Worm (Caenorhabditis elegans) whole organism, L4/young adult: ENCODE measurements around the gene lin-18.
A peak's percentile ranks its signal among the peaks of the same experiment; 100 is the strongest.

Experiments
- W03F9.2 ChIP-seq: fragments of 150-350 bp; optimal IDR thresholded peaks from 2 replicates; lab custom pipeline; 2014; ENCODE audit warnings: missing biosample characterization, missing genetic modification characterization
- dao-5 ChIP-seq: sonication (generic microtip); optimal IDR thresholded peaks from 2 replicates; lab custom pipeline; 2016; ENCODE audit warnings: missing genotype, missing genetic modification characterization, moderate library complexity, missing compliant biosample characterization
- him-1 ChIP-seq: sonication (generic microtip); optimal IDR thresholded peaks from 2 replicates; lab custom pipeline; 2016; ENCODE audit warnings: missing genotype, missing genetic modification reagents, missing genetic modification characterization, missing compliant biosample characterization

DNA sequence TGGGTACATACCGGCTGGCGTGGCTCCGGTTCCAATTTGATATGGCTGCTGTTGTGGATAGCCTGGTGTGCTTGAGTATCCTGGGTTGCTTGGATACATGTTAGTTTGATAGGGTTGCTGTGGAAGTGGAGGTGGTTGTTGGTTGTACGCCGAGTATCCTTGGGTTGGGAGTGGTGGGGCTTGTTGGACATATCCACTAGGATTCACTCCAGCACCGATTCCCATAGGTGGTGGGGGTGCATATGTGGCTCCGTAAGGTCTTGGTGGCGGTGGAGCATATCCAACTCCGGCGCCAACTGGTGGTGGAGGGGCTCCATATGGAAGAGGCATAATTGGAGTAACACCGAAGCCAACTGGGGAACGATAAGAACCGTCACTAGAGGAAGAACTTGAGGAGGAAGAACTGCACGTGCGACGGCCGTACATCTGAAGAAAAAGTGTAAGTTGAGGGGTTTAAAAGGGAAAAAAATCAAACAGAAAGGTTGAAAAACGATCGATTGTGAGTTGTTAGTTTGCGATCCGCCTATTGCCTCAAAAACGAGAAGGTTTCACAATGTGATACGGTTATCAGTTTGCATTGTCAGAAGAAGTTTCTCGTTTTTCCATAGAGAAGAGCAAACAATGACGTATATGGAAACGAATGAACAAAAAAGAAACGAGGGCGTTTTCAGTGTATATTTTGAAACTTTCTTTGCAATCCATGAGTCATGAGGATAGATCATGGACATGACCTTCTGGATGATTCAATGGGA is 10.0 kb downstream of the lin-18 start, which contains the start of gene C16B8.3:
- TF ChIP-seq him-1 (tag; lab: Kevin White, UChicago) = no peak
- TF ChIP-seq W03F9.2 (tag; lab: Kevin White, UChicago) = peak; percentile 2
- no peak for TF ChIP-seq dao-5
